Worm (Caenorhabditis elegans) whole organism, L4 larva: ENCODE results near the gene C15C7.4.

Experiments
- D1046.2 ChIP-seq: fragments of 200-800 bp; sonication (Bioruptor generic); IDR thresholded peaks from 2 replicates; pipeline ENCODE4 v1.3.6; 2022; ENCODE audit warnings: missing genetic modification characterization, missing compliant biosample characterization
- F37D6.2 ChIP-seq: sonication (generic microtip); optimal IDR thresholded peaks from 2 replicates; lab custom pipeline; 2016; ENCODE audit warnings: mild to moderate bottlenecking, missing genetic modification characterization, missing compliant biosample characterization
- F44E2.7 ChIP-seq: fragments of 200-800 bp; sonication (Bioruptor generic); IDR thresholded peaks from 2 replicates; pipeline ENCODE4 v2.1.2; 2022; ENCODE audit warnings: missing genetic modification characterization, missing compliant biosample characterization
- ceh-32 ChIP-seq: sonication (generic microtip); optimal IDR thresholded peaks from 2 replicates; lab custom pipeline; 2016; ENCODE audit warnings: mild to moderate bottlenecking, missing genetic modification characterization, missing compliant biosample characterization; ENCODE audit not compliant: poor library complexity
- ceh-62 ChIP-seq: sonication (generic microtip); optimal IDR thresholded peaks from 2 replicates; lab custom pipeline; 2017; ENCODE audit warnings: missing biosample characterization, missing genetic modification characterization
- ceh-82 ChIP-seq: sonication (generic microtip); optimal IDR thresholded peaks from 2 replicates; lab custom pipeline; 2017; ENCODE audit warnings: missing biosample characterization, missing genetic modification characterization
- ces-1 ChIP-seq: fragments of 150-350 bp; sonication (generic microtip); optimal IDR thresholded peaks from 4 replicates; lab custom pipeline; 2014; ENCODE audit warnings: missing biosample characterization, missing genetic modification reagents, missing genetic modification characterization
- cey-2 ChIP-seq: sonication (generic microtip); optimal IDR thresholded peaks from 3 replicates; lab custom pipeline; 2017; ENCODE audit warnings: missing genetic modification characterization, mild to moderate bottlenecking, missing compliant biosample characterization, antibody characterized with exemption, borderline replicate concordance; ENCODE audit not compliant: insufficient read depth
- ctbp-1 ChIP-seq: fragments of 200-800 bp; sonication (Bioruptor generic); IDR thresholded peaks from 2 replicates; pipeline ENCODE4 v1.3.6; 2022; ENCODE audit warnings: missing genetic modification reagents, missing genetic modification characterization, missing compliant biosample characterization
- daf-16 ChIP-seq, 3 experiments: sonication (generic microtip); optimal IDR thresholded peaks; 2 replicates each; lab custom pipeline; 2016 to 2017; ENCODE audit warnings: missing genetic modification characterization in 3 of 3, missing genetic modification reagents in 3 of 3, mild to moderate bottlenecking in 2 of 3, missing compliant biosample characterization in 2 of 3, missing biosample characterization in 1 of 3, moderate library complexity in 1 of 3
- daf-19 ChIP-seq: fragments of 200-800 bp; sonication (Bioruptor generic); conservative IDR thresholded peaks from 2 replicates; pipeline ENCODE4 v1.3.6; 2022; ENCODE audit warnings: missing genetic modification characterization, missing compliant biosample characterization
- dmd-6 ChIP-seq: fragments of 200-800 bp; sonication (Bioruptor generic); IDR thresholded peaks from 2 replicates; pipeline ENCODE4 v1.3.6; 2022; ENCODE audit warnings: missing genetic modification reagents, missing genetic modification characterization, missing compliant biosample characterization
- duxl-1 ChIP-seq: sonication (generic microtip); optimal IDR thresholded peaks from 2 replicates; lab custom pipeline; 2016; ENCODE audit warnings: mild to moderate bottlenecking, missing genetic modification characterization, moderate library complexity, missing compliant biosample characterization; ENCODE audit not compliant: poor library complexity
- fos-1 ChIP-seq: fragments of 150-350 bp; optimal IDR thresholded peaks from 2 replicates; lab custom pipeline; 2014; ENCODE audit warnings: missing biosample characterization, missing genetic modification characterization
- hif-1 ChIP-seq, 2 experiments: sonication (generic microtip); optimal IDR thresholded peaks; 2 replicates each; lab custom pipeline; 2016 to 2017; ENCODE audit warnings: missing compliant biosample characterization in 2 of 2, missing genetic modification characterization in 2 of 2, missing genetic modification reagents in 2 of 2, missing genotype in 2 of 2, mild to moderate bottlenecking in 1 of 2
- lin-38 ChIP-seq: fragments of 200-800 bp; sonication (Bioruptor generic); IDR thresholded peaks from 2 replicates; pipeline ENCODE4 v1.3.6; 2022; ENCODE audit warnings: missing genetic modification reagents, missing genetic modification characterization, missing compliant biosample characterization
- madf-5 ChIP-seq, 2 experiments: fragments of 200-800 bp; sonication (Bioruptor generic); IDR thresholded peaks; 2 replicates each; pipeline ENCODE4 v1.3.6; 2022; ENCODE audit warnings: missing compliant biosample characterization in 2 of 2, missing genetic modification characterization in 2 of 2
- mdl-1 ChIP-seq, 2 experiments: fragments of 150-350 bp in 1 of 2; sonication (generic microtip) in 1 of 2; optimal IDR thresholded peaks; 2 replicates each; lab custom pipeline; 2014 to 2017; ENCODE audit warnings: missing biosample characterization in 2 of 2, missing genetic modification characterization in 2 of 2
- nhr-111 ChIP-seq: fragments of 200-800 bp; sonication (Bioruptor generic); optimal IDR thresholded peaks from 2 replicates; lab custom pipeline; 2018; ENCODE audit warnings: mild to moderate bottlenecking, missing genetic modification characterization, missing compliant biosample characterization
- nhr-28 ChIP-seq: fragments of 150-350 bp; optimal IDR thresholded peaks from 2 replicates; lab custom pipeline; 2014; ENCODE audit warnings: missing biosample characterization, missing genetic modification characterization
- nhr-48 ChIP-seq: sonication (generic microtip); optimal IDR thresholded peaks from 2 replicates; lab custom pipeline; 2016; ENCODE audit warnings: mild to moderate bottlenecking, missing genetic modification characterization, missing compliant biosample characterization
- nhr-6 ChIP-seq: fragments of 150-350 bp; optimal IDR thresholded peaks from 2 replicates; lab custom pipeline; 2014; ENCODE audit warnings: missing biosample characterization, missing genetic modification characterization
- nhr-77 ChIP-seq: fragments of 150-350 bp; optimal IDR thresholded peaks from 2 replicates; lab custom pipeline; 2014; ENCODE audit warnings: missing biosample characterization, missing genetic modification characterization
- php-3 ChIP-seq: fragments of 200-800 bp; sonication (Bioruptor generic); IDR thresholded peaks from 2 replicates; pipeline ENCODE4 v1.3.6; 2022; ENCODE audit warnings: missing genetic modification reagents, missing genetic modification characterization, missing compliant biosample characterization
- pqm-1 ChIP-seq: sonication (generic microtip); optimal IDR thresholded peaks from 2 replicates; lab custom pipeline; 2017; ENCODE audit warnings: missing biosample characterization, missing genetic modification characterization
- rbr-2 ChIP-seq: sonication (generic microtip); optimal IDR thresholded peaks from 2 replicates; lab custom pipeline; 2016; ENCODE audit warnings: missing genotype, missing genetic modification characterization, missing compliant biosample characterization
- saeg-2 ChIP-seq: fragments of 200-800 bp; sonication (Bioruptor generic); IDR thresholded peaks from 2 replicates; pipeline ENCODE4 v1.3.6; 2022; ENCODE audit warnings: missing genetic modification reagents, missing genetic modification characterization, missing compliant biosample characterization
- sdz-12 ChIP-seq: fragments of 200-800 bp; sonication (Bioruptor generic); optimal IDR thresholded peaks from 2 replicates; lab custom pipeline; 2018; ENCODE audit warnings: mild to moderate bottlenecking, missing genetic modification characterization, missing compliant biosample characterization
- set-16 ChIP-seq: fragments of 200-800 bp; sonication (Bioruptor generic); IDR thresholded peaks from 2 replicates; pipeline ENCODE4 v1.3.6; 2022; ENCODE audit warnings: missing genetic modification reagents, missing genetic modification characterization, missing compliant biosample characterization
- spr-1 ChIP-seq: sonication (generic microtip); optimal IDR thresholded peaks from 2 replicates; lab custom pipeline; 2016; ENCODE audit warnings: mild to moderate bottlenecking, missing genetic modification characterization, missing compliant biosample characterization
- unc-62 ChIP-seq, 3 experiments: fragments of 150-350 bp in 1 of 3; sonication (generic microtip); optimal IDR thresholded peaks in 2 of 3; peaks in 1 of 3; 1 replicate in 1 of 3; 2 replicates in 2 of 3; lab custom pipeline; 2014 to 2017; ENCODE audit warnings: missing biosample characterization in 3 of 3, missing genetic modification characterization in 3 of 3, missing genetic modification reagents in 3 of 3, missing genotype in 1 of 3
- zfp-3 ChIP-seq: fragments of 200-800 bp; sonication (Bioruptor generic); conservative IDR thresholded peaks from 2 replicates; pipeline ENCODE4 v1.3.6; 2022; ENCODE audit warnings: missing genetic modification reagents, missing genetic modification characterization, missing compliant biosample characterization

C15C7.4 gene

DNA sequence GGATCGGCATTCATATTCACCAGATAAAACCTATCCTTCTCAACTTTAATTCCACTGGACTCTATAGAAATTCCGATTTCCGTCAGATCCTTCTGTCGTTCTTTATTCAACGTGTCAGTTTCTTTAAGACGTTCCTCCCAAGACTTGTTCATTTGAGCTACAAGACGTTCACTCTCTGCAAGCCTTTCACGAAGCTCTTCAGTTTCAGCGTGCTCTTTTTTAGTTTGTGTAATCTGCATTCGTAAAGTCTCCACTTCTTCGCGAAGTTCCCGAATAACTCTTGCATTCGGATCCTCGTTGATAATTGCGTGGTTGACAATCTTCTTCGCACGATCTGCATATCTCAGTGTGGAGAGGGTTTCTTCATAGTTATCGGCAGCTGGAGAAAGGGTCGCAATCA is 31.4 kb downstream of the C15C7.4 start:
- TF ChIP-seq unc-62 (GFP tag; optimal IDR thresholded peaks at IDR 0.05 in 1 of 2; lab: Kevin White, UChicago) = peak in 1 of 2 experiments; percentile 95
- TF ChIP-seq unc-62 (tag; optimal IDR thresholded peaks at IDR 0.05; lab: Kevin White, UChicago) = no peak
- TF ChIP-seq F44E2.7 (GFP tag; lab: Robert Waterston, UW) = no peak
- no peak for TF ChIP-seq D1046.2 (GFP tag; lab: Robert Waterston, UW)

DNA sequence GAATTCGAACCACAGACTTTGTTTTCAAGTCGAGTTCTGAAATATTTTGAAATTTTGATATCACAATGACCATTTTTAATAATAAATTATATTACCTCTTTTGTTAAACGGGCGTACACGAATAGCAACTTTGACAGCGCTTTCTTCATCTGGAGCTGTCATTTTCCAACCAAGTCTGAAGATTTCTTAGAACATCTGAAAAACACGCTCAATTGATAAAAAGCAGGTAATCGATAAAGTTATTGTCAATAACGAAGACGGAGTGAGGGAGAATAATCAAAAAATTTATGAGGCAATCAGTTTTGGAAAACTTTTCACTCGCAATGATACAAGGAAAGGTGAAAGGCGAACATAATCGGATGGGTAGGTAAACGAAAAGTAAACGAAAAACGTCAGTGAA is 33.1 kb downstream of the C15C7.4 start, which contains the start of gene klp-4:
Gene klp-4 (minus strand): TSS at position 201 of the 400 bp plus-strand sequence.
- no peak for TF ChIP-seq hif-1 (tag; optimal IDR thresholded peaks at IDR 0.05; lab: Kevin White, UChicago)
- no peak for TF ChIP-seq saeg-2 (GFP tag; lab: Robert Waterston, UW)
- TF ChIP-seq fos-1 (tag; lab: Kevin White, UChicago) = no peak
- no peak for TF ChIP-seq nhr-6
- no peak for TF ChIP-seq lin-38 (GFP tag; lab: Robert Waterston, UW)
- TF ChIP-seq pqm-1 = peak; percentile 6
- TF ChIP-seq unc-62 (GFP tag; optimal IDR thresholded peaks at IDR 0.05 in 1 of 2; lab: Kevin White, UChicago) = peak in 1 of 2 experiments; percentile 82
- no peak for TF ChIP-seq unc-62 (tag; optimal IDR thresholded peaks at IDR 0.05; lab: Kevin White, UChicago)
- no peak for TF ChIP-seq duxl-1
- no peak for TF ChIP-seq spr-1 (tag; lab: Kevin White, UChicago)
- no peak for TF ChIP-seq ctbp-1 (GFP tag; lab: Robert Waterston, UW)
- TF ChIP-seq php-3 (GFP tag; lab: Robert Waterston, UW) = no peak
- TF ChIP-seq daf-16 (GFP tag; optimal IDR thresholded peaks at IDR 0.05; lab: Kevin White, UChicago) = no peak
- TF ChIP-seq daf-16 (tag; optimal IDR thresholded peaks at IDR 0.05; lab: Kevin White, UChicago) = peak; percentile 63
- TF ChIP-seq cey-2 (tag; lab: Kevin White, UChicago) = no peak
- no peak for TF ChIP-seq zfp-3

DNA sequence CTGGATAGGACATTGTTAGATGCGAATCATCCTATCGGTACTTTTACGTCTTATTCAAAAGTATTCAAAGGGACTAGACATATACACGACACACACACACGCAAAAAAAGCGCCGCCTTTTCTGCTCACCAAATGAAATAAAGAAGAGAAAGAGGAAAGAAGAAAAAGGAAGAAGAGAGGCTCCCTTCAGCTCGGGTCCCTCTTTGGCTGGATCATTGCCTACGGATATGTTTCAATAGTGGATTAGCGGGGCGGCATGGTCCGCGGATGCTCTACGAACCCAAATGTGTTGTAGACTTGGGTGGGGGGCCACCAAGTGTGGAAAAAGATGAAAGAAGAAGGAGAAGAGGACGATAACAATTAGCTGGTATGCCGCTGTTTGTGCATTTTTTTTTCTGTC is 36.0 kb downstream of the C15C7.4 start:
- TF ChIP-seq daf-19 (no peak), set-16 (GFP tag; lab: Robert Waterston, UW) (peak; percentile 33; the same call in 1 of the 2 replicates), rbr-2 (tag; lab: Kevin White, UChicago) (no peak), madf-5 (GFP tag; IDR thresholded peaks at IDR 0.05; lab: Robert Waterston, UW) (no peak), nhr-111 (GFP tag; lab: Kevin White, UChicago) (no peak), ceh-32 (tag; lab: Kevin White, UChicago) (no peak), sdz-12 (no peak)

DNA sequence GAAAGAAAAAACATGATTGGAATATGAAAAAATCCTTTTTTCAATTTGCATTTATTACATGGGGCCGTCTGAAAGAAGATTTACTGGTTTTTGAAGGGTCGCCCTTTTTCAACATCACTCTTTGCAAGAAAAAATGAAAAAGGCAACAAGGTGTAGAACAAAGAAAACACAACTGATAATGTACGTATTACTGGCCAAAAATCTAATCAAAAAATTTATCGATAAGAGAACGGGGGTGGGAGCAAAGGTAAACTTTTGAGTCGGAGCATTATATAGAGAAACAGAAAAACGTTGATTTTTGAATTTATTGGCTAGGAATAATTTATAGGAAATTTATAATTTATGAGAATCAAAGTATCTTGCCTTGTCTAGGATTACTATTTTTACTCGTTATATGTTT is 36.5 kb downstream of the C15C7.4 start:
- peak; percentile 85 for TF ChIP-seq pqm-1
- peak; percentile 23; the same call in 1 of the 2 replicates for TF ChIP-seq dmd-6
- TF ChIP-seq fos-1 (tag; lab: Kevin White, UChicago) = no peak
- no peak for TF ChIP-seq daf-16 (GFP tag; optimal IDR thresholded peaks at IDR 0.05; lab: Kevin White, UChicago)
- peak; percentile 60 for TF ChIP-seq daf-16 (tag; optimal IDR thresholded peaks at IDR 0.05; lab: Kevin White, UChicago)
- TF ChIP-seq nhr-28 = peak; percentile 39

DNA sequence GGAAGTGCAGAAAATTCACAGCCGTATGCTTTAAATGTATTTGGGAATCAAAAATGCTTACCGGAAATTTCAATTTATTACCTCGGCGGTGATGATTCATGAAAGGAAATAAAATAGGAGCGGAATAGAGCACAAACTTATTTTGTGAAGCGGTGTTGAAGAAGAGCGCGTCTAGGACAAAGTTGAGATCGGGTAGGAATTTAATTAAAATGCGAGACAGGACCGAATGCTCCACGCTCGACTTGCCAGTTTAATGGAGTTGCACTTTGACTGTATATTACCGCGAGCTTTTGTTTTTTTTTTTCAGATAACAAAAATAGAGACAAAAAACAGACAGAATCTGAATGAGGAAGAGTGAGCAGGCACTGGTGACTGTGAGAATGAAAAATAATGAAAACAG is 39.3 kb downstream of the C15C7.4 start:
- no peak for TF ChIP-seq ces-1 (GFP tag; lab: Kevin White, UChicago)
- peak in 1 of 2 experiments; percentile 81 for TF ChIP-seq unc-62 (GFP tag; optimal IDR thresholded peaks at IDR 0.05 in 1 of 2; lab: Kevin White, UChicago)
- no peak for TF ChIP-seq unc-62 (tag; optimal IDR thresholded peaks at IDR 0.05; lab: Kevin White, UChicago)

DNA sequence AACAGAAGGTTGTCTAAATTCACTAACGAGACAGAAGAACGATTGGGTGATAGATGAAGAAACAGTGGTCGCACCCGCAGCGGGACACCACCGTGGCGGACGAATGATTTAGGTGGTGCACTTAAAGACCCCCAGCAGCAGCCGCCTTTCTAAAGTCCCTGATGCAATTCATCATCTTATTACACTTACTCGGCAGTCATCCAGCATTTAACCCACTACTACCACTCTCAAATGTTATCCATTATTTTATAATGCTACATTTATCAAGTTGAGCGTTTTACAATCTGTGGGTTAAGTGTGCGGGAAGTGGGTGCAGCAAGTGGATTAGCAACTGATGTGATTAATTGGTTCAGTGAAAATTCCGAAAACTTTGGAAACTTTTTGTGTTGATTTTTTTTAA is 44.8 kb downstream of the C15C7.4 start:
- TF ChIP-seq F37D6.2 (no peak), saeg-2 (GFP tag; lab: Robert Waterston, UW) (no peak), mdl-1 (tag; optimal IDR thresholded peaks at IDR 0.05; lab: Kevin White, UChicago) (no peak), nhr-48 (no peak), unc-62 (GFP tag; optimal IDR thresholded peaks at IDR 0.05 in 1 of 2; lab: Kevin White, UChicago) (peak in 1 of 2 experiments; percentile 9), unc-62 (tag; optimal IDR thresholded peaks at IDR 0.05; lab: Kevin White, UChicago) (no peak), ceh-82 (no peak), ceh-62 (tag; lab: Kevin White, UChicago) (no peak), nhr-77 (tag; lab: Kevin White, UChicago) (no peak)
- TF ChIP-seq, all 104 proteins: peak for 1
